Worm (Caenorhabditis elegans) whole organism, L4 larva: ENCODE measurements around the gene srlf-36.

Experiments
- F26F4.8 ChIP-seq: fragments of 200-800 bp; sonication (Bioruptor generic); conservative IDR thresholded peaks from 2 replicates; pipeline ENCODE4 v1.3.6; 2022; ENCODE audit warnings: missing genetic modification characterization, missing compliant biosample characterization
- F49E8.2 ChIP-seq: sonication (generic microtip); optimal IDR thresholded peaks from 2 replicates; lab custom pipeline; 2016; ENCODE audit warnings: missing compliant biosample characterization, mild to moderate bottlenecking, missing genetic modification characterization, borderline replicate concordance
- T20F7.1 ChIP-seq: fragments of 200-800 bp; sonication (Bioruptor generic); optimal IDR thresholded peaks from 2 replicates; lab custom pipeline; 2018; ENCODE audit warnings: mild to moderate bottlenecking, missing genetic modification characterization, missing compliant biosample characterization
- ZK337.2 ChIP-seq: fragments of 200-800 bp; sonication (Bioruptor generic); IDR thresholded peaks from 2 replicates; pipeline ENCODE4 v1.3.6; 2022; ENCODE audit warnings: missing genetic modification reagents, missing genetic modification characterization, missing compliant biosample characterization
- aha-1 ChIP-seq: fragments of 150-350 bp; peaks from one replicate; lab custom pipeline; 2014; ENCODE audit warnings: missing biosample characterization, missing genetic modification characterization
- arid-1 ChIP-seq: fragments of 200-800 bp; sonication (Bioruptor generic); conservative IDR thresholded peaks from 2 replicates; pipeline ENCODE4 v1.3.6; 2022; ENCODE audit warnings: missing genetic modification reagents, missing genetic modification characterization, missing compliant biosample characterization
- attf-4 ChIP-seq: sonication (generic microtip); optimal IDR thresholded peaks from 3 replicates; lab custom pipeline; 2017; ENCODE audit warnings: missing biosample characterization, missing genetic modification characterization
- ceh-28 ChIP-seq: fragments of 150-350 bp; optimal IDR thresholded peaks from 2 replicates; lab custom pipeline; 2014; ENCODE audit warnings: missing biosample characterization, missing genetic modification reagents, missing genetic modification characterization
- ceh-44 ChIP-seq: fragments of 200-800 bp; sonication (Bioruptor generic); IDR thresholded peaks from 2 replicates; pipeline ENCODE4 v1.3.6; 2022; ENCODE audit warnings: missing genetic modification reagents, missing genetic modification characterization, missing compliant biosample characterization
- ceh-62 ChIP-seq: sonication (generic microtip); optimal IDR thresholded peaks from 2 replicates; lab custom pipeline; 2017; ENCODE audit warnings: missing biosample characterization, missing genetic modification characterization
- ceh-82 ChIP-seq: sonication (generic microtip); optimal IDR thresholded peaks from 2 replicates; lab custom pipeline; 2017; ENCODE audit warnings: missing biosample characterization, missing genetic modification characterization
- cey-2 ChIP-seq: sonication (generic microtip); optimal IDR thresholded peaks from 3 replicates; lab custom pipeline; 2017; ENCODE audit warnings: missing genetic modification characterization, mild to moderate bottlenecking, missing compliant biosample characterization, antibody characterized with exemption, borderline replicate concordance; ENCODE audit not compliant: insufficient read depth
- daf-16 ChIP-seq, 3 experiments: sonication (generic microtip); optimal IDR thresholded peaks; 2 replicates each; lab custom pipeline; 2016 to 2017; ENCODE audit warnings: missing genetic modification characterization in 3 of 3, missing genetic modification reagents in 3 of 3, mild to moderate bottlenecking in 2 of 3, missing compliant biosample characterization in 2 of 3, missing biosample characterization in 1 of 3, moderate library complexity in 1 of 3
- dmd-8 ChIP-seq: fragments of 200-800 bp; sonication (Bioruptor generic); IDR thresholded peaks from 2 replicates; pipeline ENCODE4 v1.3.6; 2022; ENCODE audit warnings: missing genetic modification characterization, missing compliant biosample characterization
- dve-1 ChIP-seq: sonication (generic microtip); optimal IDR thresholded peaks from 2 replicates; lab custom pipeline; 2017; ENCODE audit warnings: antibody characterized with exemption, mild to moderate bottlenecking, missing genetic modification characterization, missing compliant biosample characterization; ENCODE audit not compliant: insufficient read depth
- egl-43 ChIP-seq: fragments of 200-800 bp; sonication (Bioruptor generic); IDR thresholded peaks from 2 replicates; pipeline ENCODE4 v1.3.6; 2022; ENCODE audit warnings: missing genetic modification reagents, missing genetic modification characterization, missing compliant biosample characterization
- gei-8 ChIP-seq: fragments of 200-800 bp; sonication (Bioruptor generic); optimal IDR thresholded peaks from 2 replicates; lab custom pipeline; 2018; ENCODE audit warnings: mild to moderate bottlenecking, missing genetic modification characterization, missing compliant biosample characterization
- hif-1 ChIP-seq, 2 experiments: sonication (generic microtip); optimal IDR thresholded peaks; 2 replicates each; lab custom pipeline; 2016 to 2017; ENCODE audit warnings: missing compliant biosample characterization in 2 of 2, missing genetic modification characterization in 2 of 2, missing genetic modification reagents in 2 of 2, missing genotype in 2 of 2, mild to moderate bottlenecking in 1 of 2
- hlh-30 ChIP-seq: sonication (generic microtip); optimal IDR thresholded peaks from 2 replicates; lab custom pipeline; 2017; ENCODE audit warnings: antibody characterized with exemption, mild to moderate bottlenecking, missing genetic modification characterization, missing compliant biosample characterization; ENCODE audit not compliant: insufficient read depth
- jun-1 ChIP-seq: fragments of 150-350 bp; optimal IDR thresholded peaks from 2 replicates; lab custom pipeline; 2014; ENCODE audit warnings: missing biosample characterization, missing genetic modification reagents, missing genetic modification characterization
- lim-7 ChIP-seq: fragments of 200-800 bp; sonication (Bioruptor generic); IDR thresholded peaks from 2 replicates; pipeline ENCODE4 v1.3.6; 2022; ENCODE audit warnings: missing genetic modification characterization, missing compliant biosample characterization
- lin-1 ChIP-seq: fragments of 200-800 bp; sonication (Bioruptor generic); IDR thresholded peaks from 2 replicates; pipeline ENCODE4 v1.3.6; 2022; ENCODE audit warnings: missing genetic modification reagents, missing genetic modification characterization, missing compliant biosample characterization
- lin-13 ChIP-seq: fragments of 150-350 bp; optimal IDR thresholded peaks from 2 replicates; lab custom pipeline; 2014; ENCODE audit warnings: missing biosample characterization, missing genetic modification reagents, missing genetic modification characterization
- madf-9 ChIP-seq: fragments of 200-800 bp; sonication (Bioruptor generic); conservative IDR thresholded peaks from 2 replicates; pipeline ENCODE4 v1.3.6; 2022; ENCODE audit warnings: missing genetic modification reagents, missing genetic modification characterization, missing compliant biosample characterization
- mep-1 ChIP-seq: fragments of 150-350 bp; sonication (generic microtip); optimal IDR thresholded peaks from 3 replicates; lab custom pipeline; 2014; ENCODE audit warnings: missing biosample characterization, missing genetic modification characterization
- nhr-10 ChIP-seq: fragments of 150-350 bp; optimal IDR thresholded peaks from 2 replicates; lab custom pipeline; 2014; ENCODE audit warnings: missing biosample characterization, missing genetic modification characterization
- nhr-11 ChIP-seq: fragments of 150-350 bp; optimal IDR thresholded peaks from 2 replicates; lab custom pipeline; 2014; ENCODE audit warnings: missing biosample characterization, missing genetic modification characterization
- nhr-111 ChIP-seq: fragments of 200-800 bp; sonication (Bioruptor generic); optimal IDR thresholded peaks from 2 replicates; lab custom pipeline; 2018; ENCODE audit warnings: mild to moderate bottlenecking, missing genetic modification characterization, missing compliant biosample characterization
- nhr-41 ChIP-seq: fragments of 200-800 bp; sonication (Bioruptor generic); IDR thresholded peaks from 2 replicates; pipeline ENCODE4 v1.3.6; 2022; ENCODE audit warnings: missing genetic modification reagents, missing genetic modification characterization, missing compliant biosample characterization
- nhr-42 ChIP-seq: fragments of 200-800 bp; sonication (Bioruptor generic); IDR thresholded peaks from 2 replicates; pipeline ENCODE4 v1.3.6; 2022; ENCODE audit warnings: missing genetic modification characterization, missing compliant biosample characterization
- nhr-48 ChIP-seq: sonication (generic microtip); optimal IDR thresholded peaks from 2 replicates; lab custom pipeline; 2016; ENCODE audit warnings: mild to moderate bottlenecking, missing genetic modification characterization, missing compliant biosample characterization
- nhr-77 ChIP-seq: fragments of 150-350 bp; optimal IDR thresholded peaks from 2 replicates; lab custom pipeline; 2014; ENCODE audit warnings: missing biosample characterization, missing genetic modification characterization
- php-3 ChIP-seq: fragments of 200-800 bp; sonication (Bioruptor generic); IDR thresholded peaks from 2 replicates; pipeline ENCODE4 v1.3.6; 2022; ENCODE audit warnings: missing genetic modification reagents, missing genetic modification characterization, missing compliant biosample characterization
- pqm-1 ChIP-seq: sonication (generic microtip); optimal IDR thresholded peaks from 2 replicates; lab custom pipeline; 2017; ENCODE audit warnings: missing biosample characterization, missing genetic modification characterization
- saeg-2 ChIP-seq: fragments of 200-800 bp; sonication (Bioruptor generic); IDR thresholded peaks from 2 replicates; pipeline ENCODE4 v1.3.6; 2022; ENCODE audit warnings: missing genetic modification reagents, missing genetic modification characterization, missing compliant biosample characterization
- sdz-12 ChIP-seq: fragments of 200-800 bp; sonication (Bioruptor generic); optimal IDR thresholded peaks from 2 replicates; lab custom pipeline; 2018; ENCODE audit warnings: mild to moderate bottlenecking, missing genetic modification characterization, missing compliant biosample characterization
- set-16 ChIP-seq: fragments of 200-800 bp; sonication (Bioruptor generic); IDR thresholded peaks from 2 replicates; pipeline ENCODE4 v1.3.6; 2022; ENCODE audit warnings: missing genetic modification reagents, missing genetic modification characterization, missing compliant biosample characterization
- skn-1 ChIP-seq: fragments of 150-350 bp; optimal IDR thresholded peaks from 2 replicates; lab custom pipeline; 2014; ENCODE audit warnings: missing biosample characterization, missing genetic modification characterization
- snpc-1.2 ChIP-seq: fragments of 200-800 bp; sonication (Bioruptor generic); IDR thresholded peaks from 2 replicates; pipeline ENCODE4 v1.3.6; 2022; ENCODE audit warnings: missing genetic modification reagents, missing genetic modification characterization, missing compliant biosample characterization
- spr-1 ChIP-seq: sonication (generic microtip); optimal IDR thresholded peaks from 2 replicates; lab custom pipeline; 2016; ENCODE audit warnings: mild to moderate bottlenecking, missing genetic modification characterization, missing compliant biosample characterization
- tra-1 ChIP-seq: fragments of 200-800 bp; sonication (Bioruptor generic); IDR thresholded peaks from 2 replicates; pipeline ENCODE4 v1.3.6; 2022; ENCODE audit warnings: missing genetic modification reagents, missing genetic modification characterization, missing compliant biosample characterization
- unc-62 ChIP-seq, 3 experiments: fragments of 150-350 bp in 1 of 3; sonication (generic microtip); optimal IDR thresholded peaks in 2 of 3; peaks in 1 of 3; 1 replicate in 1 of 3; 2 replicates in 2 of 3; lab custom pipeline; 2014 to 2017; ENCODE audit warnings: missing biosample characterization in 3 of 3, missing genetic modification characterization in 3 of 3, missing genetic modification reagents in 3 of 3, missing genotype in 1 of 3
- zfp-2 ChIP-seq: sonication (generic microtip); optimal IDR thresholded peaks from 2 replicates; lab custom pipeline; 2016; ENCODE audit warnings: mild to moderate bottlenecking, missing genetic modification characterization, missing compliant biosample characterization
- zfp-3 ChIP-seq: fragments of 200-800 bp; sonication (Bioruptor generic); conservative IDR thresholded peaks from 2 replicates; pipeline ENCODE4 v1.3.6; 2022; ENCODE audit warnings: missing genetic modification reagents, missing genetic modification characterization, missing compliant biosample characterization

The srlf-36 gene

ce11 chrV:624922-625321, 15.4 kb upstream of the srlf-36 start, which contains the start of gene srt-17 (continued):
- TF ChIP-seq nhr-42 (GFP tag; lab: Robert Waterston, UW) (no peak), ceh-44 (GFP tag; lab: Robert Waterston, UW) (no peak), nhr-111 (GFP tag; lab: Kevin White, UChicago) (no peak), nhr-48 (tag; lab: Kevin White, UChicago) (no peak), ceh-28 (no peak)

- TF ChIP-seq daf-16 (GFP tag; optimal IDR thresholded peaks at IDR 0.05; lab: Kevin White, UChicago) (no peak), daf-16 (tag; optimal IDR thresholded peaks at IDR 0.05; lab: Kevin White, UChicago) (peak; percentile 78), lim-7 (no peak), dve-1 (tag; lab: Kevin White, UChicago) (peak; percentile 6), cey-2 (tag; lab: Kevin White, UChicago) (no peak), skn-1 (tag; lab: Kevin White, UChicago) (no peak), nhr-77 (tag; lab: Kevin White, UChicago) (no peak), pqm-1 (tag; lab: Kevin White, UChicago) (peak; percentile 26)
Measured at ce11 chrV:622902-623301, 13.3 kb upstream of the srlf-36 start, which contains the start of gene F48G7.5. Gene F48G7.5 (minus strand): TSS chrV:622935.

- TF ChIP-seq lin-13 (no peak), jun-1 (tag; lab: Kevin White, UChicago) (no peak), zfp-3 (GFP tag; lab: Robert Waterston, UW) (no peak), aha-1 (tag; lab: Kevin White, UChicago) (peak; percentile 3), set-16 (peak; percentile 51), ZK337.2 (GFP tag; lab: Robert Waterston, UW) (no peak), php-3 (GFP tag; lab: Robert Waterston, UW) (no peak), T20F7.1 (no peak), hlh-30 (tag; lab: Kevin White, UChicago) (no peak), daf-16 (GFP tag; optimal IDR thresholded peaks at IDR 0.05; lab: Kevin White, UChicago) (no peak), daf-16 (tag; optimal IDR thresholded peaks at IDR 0.05; lab: Kevin White, UChicago) (no peak), hif-1 (tag; optimal IDR thresholded peaks at IDR 0.05; lab: Kevin White, UChicago) (no peak), nhr-41 (no peak)
- TF ChIP-seq, all 104 proteins: peak for 2
Measured at ce11 chrV:620987-621386, 11.4 kb upstream of the srlf-36 start.

- no peak for TF ChIP-seq saeg-2 (GFP tag; lab: Robert Waterston, UW)
- TF ChIP-seq lin-13, result no peak
- TF ChIP-seq zfp-2 (tag; lab: Kevin White, UChicago), result no peak
- TF ChIP-seq attf-4 (tag; lab: Kevin White, UChicago), result no peak
- peak; percentile 73 for TF ChIP-seq mep-1 (tag; lab: Kevin White, UChicago)
- TF ChIP-seq snpc-1.2 (GFP tag; lab: Robert Waterston, UW), result no peak
- no peak for TF ChIP-seq ceh-62 (tag; lab: Kevin White, UChicago)
- TF ChIP-seq lin-1 (GFP tag; lab: Robert Waterston, UW), result no peak
- no peak for TF ChIP-seq gei-8 (GFP tag; lab: Kevin White, UChicago)
- TF ChIP-seq egl-43 (GFP tag; lab: Robert Waterston, UW), result no peak
- no peak for TF ChIP-seq F49E8.2
- no peak for TF ChIP-seq set-16
- peak in 1 of 2 experiments; percentile 26 for TF ChIP-seq hif-1 (tag; optimal IDR thresholded peaks at IDR 0.05; lab: Kevin White, UChicago)
- TF ChIP-seq arid-1 (GFP tag; lab: Robert Waterston, UW), result no peak
- TF ChIP-seq sdz-12 (GFP tag; lab: Kevin White, UChicago), result no peak
- TF ChIP-seq nhr-10 (tag; lab: Kevin White, UChicago), result no peak
- TF ChIP-seq dve-1 (tag; lab: Kevin White, UChicago), result peak; percentile 47
- TF ChIP-seq nhr-11 (tag; lab: Kevin White, UChicago), result peak; percentile 18
- TF ChIP-seq tra-1 (GFP tag; lab: Robert Waterston, UW), result peak; percentile 77
- no peak for TF ChIP-seq nhr-41
- TF ChIP-seq ceh-82 (tag; lab: Kevin White, UChicago), result no peak
- peak in 1 of 2 experiments; percentile 99 for TF ChIP-seq unc-62 (GFP tag; optimal IDR thresholded peaks at IDR 0.05 in 1 of 2; lab: Kevin White, UChicago)
- TF ChIP-seq unc-62 (tag; optimal IDR thresholded peaks at IDR 0.05; lab: Kevin White, UChicago), result no peak
- TF ChIP-seq madf-9 (GFP tag; lab: Robert Waterston, UW), result no peak
- no peak for TF ChIP-seq dmd-8 (GFP tag; lab: Robert Waterston, UW)
- TF ChIP-seq F26F4.8 (GFP tag; lab: Robert Waterston, UW), result no peak
- no peak for TF ChIP-seq spr-1 (tag; lab: Kevin White, UChicago)
- TF ChIP-seq nhr-111 (GFP tag; lab: Kevin White, UChicago), result no peak
Measured at ce11 chrV:619054-619453, 9.5 kb upstream of the srlf-36 start, which contains the start of gene F48G7.4. Gene F48G7.4 (plus strand): TSS chrV:619453.
